Fruit fly (Drosophila melanogaster) whole organism, embryonic: ENCODE data around the gene CG10587.

Experiments
- Adf1 ChIP-seq: fragments of 200-800 bp; sonication (Bioruptor generic); IDR thresholded peaks from 2 replicates; pipeline ENCODE4 v1.3.6; 2022; ENCODE audit warnings: missing biosample characterization, missing genetic modification characterization
- Aef1 ChIP-seq: fragments of 200-800 bp; sonication (Bioruptor generic); IDR thresholded peaks from 3 replicates; pipeline ENCODE4 v1.3.6; 2022; ENCODE audit warnings: missing biosample characterization, missing genetic modification characterization
- CG10209 ChIP-seq: fragments of 200-800 bp; sonication (Bioruptor generic); optimal IDR thresholded peaks from 3 replicates; lab custom pipeline; 2017; ENCODE audit warnings: missing biosample characterization, mild to moderate bottlenecking, missing genetic modification characterization, missing genetic modification reagents
- CG10321 ChIP-seq: fragments of 200-800 bp; sonication (Bioruptor generic); IDR thresholded peaks from 2 replicates; pipeline ENCODE4 v1.3.6; 2022; ENCODE audit warnings: missing biosample characterization, missing genetic modification characterization
- CG12942 ChIP-seq: fragments of 200-800 bp; sonication (Bioruptor generic); optimal IDR thresholded peaks from 3 replicates; lab custom pipeline; 2016; ENCODE audit warnings: missing biosample characterization, missing genetic modification characterization
- CG13287 ChIP-seq: fragments of 200-800 bp; sonication (Bioruptor generic); IDR thresholded peaks from 2 replicates; pipeline ENCODE4 v1.3.6; 2022; ENCODE audit warnings: missing biosample characterization, missing genetic modification characterization; ENCODE audit not compliant: partially characterized antibody
- CG2129 ChIP-seq: fragments of 200-800 bp; sonication (Bioruptor generic); IDR thresholded peaks from 2 replicates; pipeline ENCODE4 v1.3.6; 2022; ENCODE audit warnings: missing biosample characterization, missing genetic modification characterization; ENCODE audit not compliant: partially characterized antibody
- CG2202 ChIP-seq: fragments of 200-800 bp; sonication (Bioruptor generic); optimal IDR thresholded peaks from 2 replicates; lab custom pipeline; 2018; ENCODE audit warnings: missing biosample characterization, mild to moderate bottlenecking, missing genetic modification characterization
- CG2889 ChIP-seq: fragments of 200-800 bp; sonication (Bioruptor generic); IDR thresholded peaks from 3 replicates; pipeline ENCODE4 v1.3.6; 2022; ENCODE audit warnings: missing biosample characterization, missing genetic modification characterization
- CG3407 ChIP-seq: fragments of 200-800 bp; sonication (Bioruptor generic); optimal IDR thresholded peaks from 2 replicates; lab custom pipeline; 2018; ENCODE audit warnings: missing biosample characterization, mild to moderate bottlenecking, missing genetic modification characterization
- CG34224 ChIP-seq: fragments of 200-800 bp; sonication (Bioruptor generic); IDR thresholded peaks from 3 replicates; pipeline ENCODE4 v1.3.6; 2022; ENCODE audit warnings: missing biosample characterization, missing genetic modification characterization; ENCODE audit not compliant: partially characterized antibody
- CG5245 ChIP-seq: fragments of 200-800 bp; sonication (Bioruptor generic); optimal IDR thresholded peaks from 3 replicates; lab custom pipeline; 2016; ENCODE audit warnings: missing biosample characterization, missing genetic modification characterization
- CG6175 ChIP-seq: fragments of 200-800 bp; sonication (Bioruptor generic); IDR thresholded peaks from 3 replicates; pipeline ENCODE4 v1.3.6; 2022; ENCODE audit warnings: missing biosample characterization, missing genetic modification characterization
- CG6813 ChIP-seq: fragments of 200-800 bp; sonication (Bioruptor generic); optimal IDR thresholded peaks from 2 replicates; lab custom pipeline; 2017; ENCODE audit warnings: missing biosample characterization, missing genetic modification characterization, mild to moderate bottlenecking, moderate library complexity, missing genetic modification reagents
- CG7745 ChIP-seq: fragments of 200-800 bp; sonication (Bioruptor generic); optimal IDR thresholded peaks from 2 replicates; lab custom pipeline; 2018; ENCODE audit warnings: missing biosample characterization, mild to moderate bottlenecking, missing genetic modification characterization, moderate library complexity
- CG8478 ChIP-seq: fragments of >200 bp; optimal IDR thresholded peaks from 2 replicates; lab custom pipeline; 2018
- CG9817 ChIP-seq: fragments of 200-800 bp; sonication (Bioruptor generic); optimal IDR thresholded peaks from 2 replicates; lab custom pipeline; 2018; ENCODE audit warnings: missing biosample characterization, mild to moderate bottlenecking, missing genetic modification characterization, moderate library complexity
- CTCF ChIP-seq: fragments of 200-800 bp; sonication (Bioruptor generic); optimal IDR thresholded peaks from 2 replicates; lab custom pipeline; 2017; ENCODE audit warnings: missing biosample characterization, mild to moderate bottlenecking, missing genetic modification characterization, moderate library complexity
- D ChIP-seq, 2 experiments: fragments of 200-800 bp in 1 of 2; fragments of >200 bp in 1 of 2; sonication (Bioruptor generic) in 1 of 2; optimal IDR thresholded peaks; 2 replicates in 1 of 2; 3 replicates in 1 of 2; lab custom pipeline; 2017; ENCODE audit warnings: mild to moderate bottlenecking in 1 of 2, missing biosample characterization in 1 of 2, missing genetic modification characterization in 1 of 2, missing genetic modification reagents in 1 of 2
- D19B ChIP-seq: fragments of 200-800 bp; sonication (Bioruptor generic); optimal IDR thresholded peaks from 2 replicates; lab custom pipeline; 2017; ENCODE audit warnings: missing biosample characterization, mild to moderate bottlenecking, missing genetic modification characterization
- Dbx ChIP-seq: fragments of 200-800 bp; sonication (Bioruptor generic); IDR thresholded peaks from 3 replicates; pipeline ENCODE4 v1.3.6; 2022; ENCODE audit warnings: missing biosample characterization, missing genetic modification characterization
- Doc3 ChIP-seq: fragments of 200-800 bp; sonication (Bioruptor generic); IDR thresholded peaks from 3 replicates; pipeline ENCODE4 v1.3.6; 2022; ENCODE audit warnings: missing biosample characterization, missing genetic modification characterization; ENCODE audit not compliant: partially characterized antibody
- E2f1 ChIP-seq: fragments of 200-800 bp; sonication (Bioruptor generic); IDR thresholded peaks from 2 replicates; pipeline ENCODE4 v1.3.6; 2022; ENCODE audit warnings: missing biosample characterization, missing genetic modification characterization
- E2f2 ChIP-seq: fragments of 200-800 bp; sonication (Bioruptor generic); IDR thresholded peaks from 2 replicates; pipeline ENCODE4 v1.3.6; 2022; ENCODE audit warnings: missing biosample characterization, missing genetic modification characterization
- Mes4 ChIP-seq: fragments of 200-800 bp; sonication (Bioruptor generic); optimal IDR thresholded peaks from 2 replicates; lab custom pipeline; 2016; ENCODE audit warnings: missing biosample characterization, missing genetic modification characterization
- NFAT ChIP-seq: fragments of 200-800 bp; sonication (Bioruptor generic); IDR thresholded peaks from 2 replicates; pipeline ENCODE4 v1.3.6; 2022; ENCODE audit warnings: missing biosample characterization, missing genetic modification characterization
- Neu2 ChIP-seq: fragments of 200-800 bp; sonication (Bioruptor generic); optimal IDR thresholded peaks from 3 replicates; lab custom pipeline; 2016; ENCODE audit warnings: missing biosample characterization, missing genetic modification characterization, borderline replicate concordance
- Nf-YB ChIP-seq: fragments of 200-800 bp; sonication (Bioruptor generic); optimal IDR thresholded peaks from 3 replicates; lab custom pipeline; 2019; ENCODE audit warnings: missing biosample characterization, mild to moderate bottlenecking, missing genetic modification characterization, moderate library complexity
- NfI ChIP-seq: fragments of 200-800 bp; sonication (Bioruptor generic); optimal IDR thresholded peaks from 3 replicates; lab custom pipeline; 2018; ENCODE audit warnings: missing biosample characterization, mild to moderate bottlenecking, missing genetic modification characterization, moderate library complexity
- Oli ChIP-seq: fragments of 200-800 bp; sonication (Bioruptor generic); optimal IDR thresholded peaks from 2 replicates; lab custom pipeline; 2018; ENCODE audit warnings: missing biosample characterization, mild to moderate bottlenecking, missing genetic modification characterization, moderate library complexity
- Pdp1 ChIP-seq, 2 experiments: fragments of 200-800 bp; sonication (Bioruptor generic); optimal IDR thresholded peaks; 3 replicates each; lab custom pipeline; 2016; ENCODE audit warnings: missing biosample characterization in 2 of 2, missing genetic modification characterization in 2 of 2, mild to moderate bottlenecking in 1 of 2, moderate library complexity in 1 of 2
- Poxn ChIP-seq: fragments of 200-800 bp; sonication (Bioruptor generic); IDR thresholded peaks from 2 replicates; pipeline ENCODE4 v1.3.6; 2022; ENCODE audit warnings: missing biosample characterization, missing genetic modification characterization
- Vsx1 ChIP-seq: fragments of 200-800 bp; sonication (Bioruptor generic); optimal IDR thresholded peaks from 2 replicates; lab custom pipeline; 2017; ENCODE audit warnings: missing biosample characterization, mild to moderate bottlenecking, missing genetic modification characterization, missing genetic modification reagents
- bbx ChIP-seq: fragments of 200-800 bp; sonication (Bioruptor generic); IDR thresholded peaks from 2 replicates; pipeline ENCODE4 v1.3.6; 2022; ENCODE audit warnings: missing biosample characterization, missing genetic modification characterization; ENCODE audit not compliant: partially characterized antibody
- br ChIP-seq: fragments of >200 bp; optimal IDR thresholded peaks from 2 replicates; lab custom pipeline; 2017
- dan ChIP-seq: fragments of 200-800 bp; sonication (Bioruptor generic); IDR thresholded peaks from 2 replicates; pipeline ENCODE4 v1.3.6; 2022; ENCODE audit warnings: missing biosample characterization, missing genetic modification characterization
- esg ChIP-seq: fragments of 200-800 bp; sonication (Bioruptor generic); conservative IDR thresholded peaks from 2 replicates; pipeline ENCODE4 v1.3.6; 2022; ENCODE audit warnings: missing biosample characterization, missing genetic modification characterization
- exex ChIP-seq: fragments of 200-800 bp; sonication (Bioruptor generic); optimal IDR thresholded peaks from 4 replicates; lab custom pipeline; 2018; ENCODE audit warnings: missing biosample characterization, mild to moderate bottlenecking, missing genetic modification characterization, moderate library complexity
- gcm ChIP-seq: fragments of 200-800 bp; sonication (Bioruptor generic); optimal IDR thresholded peaks from 2 replicates; lab custom pipeline; 2019; ENCODE audit warnings: missing biosample characterization, mild to moderate bottlenecking, missing genetic modification characterization, moderate library complexity
- gfzf ChIP-seq: fragments of 200-800 bp; sonication (Bioruptor generic); optimal IDR thresholded peaks from 2 replicates; lab custom pipeline; 2016; ENCODE audit warnings: missing biosample characterization, mild to moderate bottlenecking, missing genetic modification characterization, moderate library complexity
- hkb ChIP-seq, 2 experiments: fragments of 200-800 bp in 1 of 2; fragments of >200 bp in 1 of 2; sonication (Bioruptor generic) in 1 of 2; IDR thresholded peaks in 1 of 2; optimal IDR thresholded peaks in 1 of 2; 2 replicates each; pipeline versions ENCODE4 v1.3.6 to Lab custom; 2017 to 2022; ENCODE audit warnings: missing biosample characterization in 1 of 2, missing genetic modification characterization in 1 of 2
- knrl ChIP-seq: fragments of 200-800 bp; sonication (Bioruptor generic); IDR thresholded peaks from 3 replicates; pipeline ENCODE4 v1.3.6; 2022; ENCODE audit warnings: missing biosample characterization, missing genetic modification characterization; ENCODE audit not compliant: partially characterized antibody
- lola ChIP-seq, 3 experiments: fragments of >200 bp in 2 of 3; fragments of 200-800 bp in 1 of 3; sonication (Bioruptor generic) in 1 of 3; optimal IDR thresholded peaks; 2 replicates each; lab custom pipeline; 2017 to 2019; ENCODE audit warnings: missing biosample characterization in 3 of 3, missing genetic modification characterization in 3 of 3, mild to moderate bottlenecking in 1 of 3, moderate library complexity in 1 of 3
- pb ChIP-seq: fragments of 200-800 bp; sonication (Bioruptor generic); optimal IDR thresholded peaks from 3 replicates; lab custom pipeline; 2016; ENCODE audit warnings: missing biosample characterization, missing genetic modification characterization
- pzg ChIP-seq: fragments of 200-800 bp; sonication (Bioruptor generic); optimal IDR thresholded peaks from 3 replicates; lab custom pipeline; 2018; ENCODE audit warnings: missing biosample characterization, mild to moderate bottlenecking, missing genetic modification characterization, moderate library complexity
- sim ChIP-seq: fragments of 200-800 bp; sonication (Bioruptor generic); IDR thresholded peaks from 2 replicates; pipeline ENCODE4 v1.3.6; 2022; ENCODE audit warnings: missing biosample characterization, missing genetic modification characterization
- tin ChIP-seq: fragments of 200-800 bp; sonication (Bioruptor generic); optimal IDR thresholded peaks from 3 replicates; lab custom pipeline; 2016; ENCODE audit warnings: missing biosample characterization, missing genetic modification characterization
- twi ChIP-seq: fragments of 200-800 bp; optimal IDR thresholded peaks from 2 replicates; lab custom pipeline; 2019; ENCODE audit warnings: missing biosample characterization, mild to moderate bottlenecking, missing genetic modification characterization, moderate library complexity
- zf30C ChIP-seq: fragments of 200-800 bp; sonication (Bioruptor generic); optimal IDR thresholded peaks from 3 replicates; lab custom pipeline; 2018; ENCODE audit warnings: missing biosample characterization, mild to moderate bottlenecking, missing genetic modification characterization

The CG10587 gene

dm6 chr3L:20949371-20950135 is 12.8 kb downstream of the CG10587 start, which contains the start of gene fng (continued):
- TF ChIP-seq CG10209 (GFP tag; lab: Kevin White, UChicago), result no peak
- TF ChIP-seq exex (tag; lab: Kevin White, UChicago), result no peak
- TF ChIP-seq gcm (GFP tag; lab: Kevin White, UChicago), result peak; percentile 23
- TF ChIP-seq bbx (GFP tag; lab: Robert Waterston, UW), result peak; percentile 57
- TF ChIP-seq NFAT (GFP tag; lab: Robert Waterston, UW), result no peak
- peak; percentile 67 for TF ChIP-seq CG13287 (GFP tag; lab: Robert Waterston, UW)
- no peak for TF ChIP-seq Vsx1 (GFP tag; lab: Kevin White, UChicago)
- TF ChIP-seq CG3407 (GFP tag; lab: Kevin White, UChicago), result no peak
- TF ChIP-seq D19B (GFP tag; lab: Kevin White, UChicago), result no peak
- peak; percentile 10 for TF ChIP-seq CTCF (GFP tag; lab: Kevin White, UChicago)
- no peak for TF ChIP-seq CG8478 (lab: Kevin White, UChicago)
- TF ChIP-seq dan, result no peak
- TF ChIP-seq sim (GFP tag; lab: Robert Waterston, UW), result no peak
- no peak for TF ChIP-seq Pdp1 (GFP tag; optimal IDR thresholded peaks at IDR 0.05; lab: Kevin White, UChicago)
- TF ChIP-seq pzg (GFP tag; lab: Kevin White, UChicago), result no peak
- TF ChIP-seq Aef1 (GFP tag; lab: Robert Waterston, UW), result no peak
- TF ChIP-seq Nf-YB, result peak; percentile 94
- TF ChIP-seq CG5245 (GFP tag; lab: Kevin White, UChicago), result no peak
- TF ChIP-seq CG2889 (GFP tag; lab: Robert Waterston, UW), result no peak
- TF ChIP-seq E2f2, result 0 out of 2 replicates have a peak, but pooled peaks have one; percentile 4
- no peak for TF ChIP-seq lola (GFP tag; optimal IDR thresholded peaks at IDR 0.05; lab: Kevin White, UChicago)
- no peak for TF ChIP-seq br (lab: Kevin White, UChicago)
- no peak for TF ChIP-seq CG10321 (GFP tag; lab: Robert Waterston, UW)
- no peak for TF ChIP-seq Oli
- no peak for TF ChIP-seq tin (GFP tag; lab: Kevin White, UChicago)
- no peak for TF ChIP-seq Mes4 (GFP tag; lab: Kevin White, UChicago)
- no peak for TF ChIP-seq CG2129 (GFP tag; lab: Robert Waterston, UW)
- no peak for TF ChIP-seq Neu2 (GFP tag; lab: Kevin White, UChicago)
- no peak for TF ChIP-seq twi
- TF ChIP-seq CG9817 (tag; lab: Kevin White, UChicago), result no peak
- TF ChIP-seq knrl (GFP tag; lab: Robert Waterston, UW), result no peak
- TF ChIP-seq CG6813, result no peak
- no peak for TF ChIP-seq esg (GFP tag; lab: Robert Waterston, UW)
- TF ChIP-seq Dbx (GFP tag; lab: Robert Waterston, UW), result no peak
- TF ChIP-seq CG12942 (GFP tag; lab: Kevin White, UChicago), result no peak
- no peak for TF ChIP-seq Adf1 (GFP tag; lab: Robert Waterston, UW)
- TF ChIP-seq CG7745 (tag; lab: Kevin White, UChicago), result peak; percentile 10
- no peak for TF ChIP-seq CG2202
- peak; percentile 59; the same call in 1 of the 3 replicates for TF ChIP-seq CG6175 (GFP tag; lab: Robert Waterston, UW)
- no peak for TF ChIP-seq zf30C (GFP tag; lab: Kevin White, UChicago)
- no peak for TF ChIP-seq gfzf (GFP tag; lab: Kevin White, UChicago)
- TF ChIP-seq Doc3 (GFP tag; lab: Robert Waterston, UW), result peak; percentile 49; the same call in 2 of the 3 replicates
- no peak for TF ChIP-seq NfI (GFP tag; lab: Kevin White, UChicago)
- TF ChIP-seq D (optimal IDR thresholded peaks at IDR 0.05; lab: Kevin White, UChicago), result no peak
- no peak for TF ChIP-seq D (GFP tag; optimal IDR thresholded peaks at IDR 0.05; lab: Kevin White, UChicago)
- TF ChIP-seq pb (GFP tag; lab: Kevin White, UChicago), result no peak
- no peak for TF ChIP-seq Poxn (GFP tag; lab: Robert Waterston, UW)
- peak; percentile 78 for TF ChIP-seq CG34224 (GFP tag; lab: Robert Waterston, UW)
- no peak for TF ChIP-seq hkb (optimal IDR thresholded peaks at IDR 0.05; lab: Kevin White, UChicago)
- no peak for TF ChIP-seq hkb (GFP tag; IDR thresholded peaks at IDR 0.05; lab: Robert Waterston, UW)
- TF ChIP-seq E2f1 (GFP tag; lab: Robert Waterston, UW), result no peak
